Worm (Caenorhabditis elegans): Measurements from ENCODE around the gene clec-20.

DNA sequence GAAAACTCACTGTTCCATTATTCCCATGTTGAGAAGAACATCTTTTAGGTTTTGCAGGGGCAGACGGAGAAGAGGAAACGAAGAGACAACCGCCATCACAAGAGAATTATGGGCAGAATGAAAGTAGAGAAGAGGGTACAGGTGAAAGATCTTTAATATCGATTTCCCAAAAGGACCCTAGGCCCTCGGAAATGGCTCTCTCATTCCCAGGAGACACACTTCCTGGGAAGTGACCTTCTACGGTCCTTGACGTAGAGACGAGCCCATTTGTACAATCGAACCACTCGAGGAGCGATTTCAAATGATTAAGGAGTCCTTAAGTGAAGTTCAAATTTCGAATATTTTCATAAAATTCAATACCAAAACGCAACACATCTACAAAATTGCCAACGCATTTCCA, 24.0 kb downstream of the clec-20 start, which contains the start of gene fbxb-46:
- TF ChIP-seq nhr-25 (tag; optimal IDR thresholded peaks at IDR 0.05; ENCODE audit: borderline replicate concordance, insufficient read depth) (no peak), mdl-1 (tag; optimal IDR thresholded peaks at IDR 0.05) (no peak), unc-130 (GFP tag; optimal IDR thresholded peaks at IDR 0.05) (no peak), egl-27 (tag; optimal IDR thresholded peaks at IDR 0.05) (no peak), ces-1 (GFP tag; optimal IDR thresholded peaks at IDR 0.05) (no peak), pqm-1 (tag; optimal IDR thresholded peaks at IDR 0.05) (no peak), ceh-82 (tag; optimal IDR thresholded peaks at IDR 0.05) (no peak), fkh-10 (GFP tag; optimal IDR thresholded peaks at IDR 0.05) (no peak), aha-1 (tag) (no peak), hlh-30 (tag; optimal IDR thresholded peaks at IDR 0.05; ENCODE audit: insufficient read depth) (no peak)

Data from whole organism, L4 larva.